Worm (Caenorhabditis elegans) whole organism, L3 larva: ENCODE measurements around the gene idpa-1.

Experiments
- nfya-1 ChIP-seq: sonication (generic microtip); optimal IDR thresholded peaks from 2 replicates; lab custom pipeline; 2017; ENCODE audit warnings: missing genetic modification characterization, mild to moderate bottlenecking, missing compliant biosample characterization, antibody characterized with exemption, moderate library complexity; ENCODE audit not compliant: insufficient read depth
- nhr-76 ChIP-seq: fragments of 150-350 bp; sonication (generic microtip); optimal IDR thresholded peaks from 5 replicates; lab custom pipeline; 2014; ENCODE audit warnings: missing biosample characterization, missing genetic modification characterization
- unc-62 ChIP-seq: fragments of 150-350 bp; sonication (generic microtip); optimal IDR thresholded peaks from 4 replicates; lab custom pipeline; 2014; ENCODE audit warnings: missing biosample characterization, missing genetic modification reagents, missing genetic modification characterization

DNA sequence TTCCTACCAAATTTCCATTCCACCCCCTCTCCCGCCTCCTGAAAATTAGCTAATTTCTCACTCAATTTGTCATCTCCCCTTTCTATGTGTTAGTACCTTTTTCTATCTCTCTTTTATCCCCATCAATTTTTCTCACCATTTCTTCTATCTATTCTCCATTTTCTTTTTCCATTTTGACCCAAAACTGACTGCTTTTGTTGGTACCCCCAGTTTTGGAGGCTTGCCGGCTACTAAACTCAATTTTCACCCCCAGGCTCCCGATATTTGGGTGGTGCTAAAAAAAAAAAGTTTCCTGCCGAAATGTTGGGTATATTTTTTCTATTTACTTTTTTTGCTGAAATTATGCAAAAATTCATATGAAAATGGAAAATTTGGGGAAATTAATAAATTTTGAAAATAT is 6.8 kb upstream of the idpa-1 start:
- TF ChIP-seq nfya-1 (tag; lab: Kevin White, UChicago), result no peak
- TF ChIP-seq unc-62 (GFP tag; lab: Kevin White, UChicago), result no peak
- TF ChIP-seq nhr-76, result no peak
